Fruit fly (Drosophila melanogaster) whole organism, embryonic: ENCODE measurements around the gene Grip75.

ENCODE experiments used
- Aef1 ChIP-seq: fragments of 200-800 bp; sonication (Bioruptor generic); IDR thresholded peaks from 3 replicates; pipeline ENCODE4 v1.3.6; 2022; ENCODE audit warnings: missing biosample characterization, missing genetic modification characterization
- Asciz ChIP-seq: fragments of 200-800 bp; sonication (Bioruptor generic); optimal IDR thresholded peaks from 2 replicates; lab custom pipeline; 2017; ENCODE audit warnings: missing biosample characterization, mild to moderate bottlenecking, missing genetic modification characterization, missing genetic modification reagents
- CG10209 ChIP-seq: fragments of 200-800 bp; sonication (Bioruptor generic); optimal IDR thresholded peaks from 3 replicates; lab custom pipeline; 2017; ENCODE audit warnings: missing biosample characterization, mild to moderate bottlenecking, missing genetic modification characterization, missing genetic modification reagents
- CG10462 ChIP-seq: fragments of 200-800 bp; sonication (Bioruptor generic); optimal IDR thresholded peaks from 2 replicates; lab custom pipeline; 2016; ENCODE audit warnings: missing biosample characterization, missing genetic modification characterization
- CG12071 ChIP-seq: fragments of 200-800 bp; sonication (Bioruptor generic); optimal IDR thresholded peaks from 3 replicates; lab custom pipeline; 2018; ENCODE audit warnings: missing biosample characterization, mild to moderate bottlenecking, missing genetic modification characterization
- CG13123 ChIP-seq: fragments of 200-800 bp; sonication (Bioruptor generic); optimal IDR thresholded peaks from 2 replicates; lab custom pipeline; 2016; ENCODE audit warnings: missing biosample characterization, missing genetic modification characterization
- CG13894 ChIP-seq: fragments of 200-800 bp; sonication (Bioruptor generic); optimal IDR thresholded peaks from 3 replicates; lab custom pipeline; 2018; ENCODE audit warnings: missing biosample characterization, mild to moderate bottlenecking, missing genetic modification characterization, moderate library complexity
- CG14710 ChIP-seq: fragments of 200-800 bp; sonication (Bioruptor generic); optimal IDR thresholded peaks from 3 replicates; lab custom pipeline; 2019; ENCODE audit warnings: missing biosample characterization, mild to moderate bottlenecking, missing genetic modification characterization, moderate library complexity
- CG15696 ChIP-seq: fragments of 200-800 bp; sonication (Bioruptor generic); optimal IDR thresholded peaks from 2 replicates; lab custom pipeline; 2019; ENCODE audit warnings: missing biosample characterization, mild to moderate bottlenecking, missing genetic modification characterization, moderate library complexity
- CG1792 ChIP-seq: fragments of 200-800 bp; sonication (Bioruptor generic); optimal IDR thresholded peaks from 2 replicates; lab custom pipeline; 2016; ENCODE audit warnings: missing biosample characterization, missing genetic modification characterization
- CG2129 ChIP-seq: fragments of 200-800 bp; sonication (Bioruptor generic); IDR thresholded peaks from 2 replicates; pipeline ENCODE4 v1.3.6; 2022; ENCODE audit warnings: missing biosample characterization, missing genetic modification characterization; ENCODE audit not compliant: partially characterized antibody
- CG2712 ChIP-seq: fragments of 200-800 bp; optimal IDR thresholded peaks from 3 replicates; lab custom pipeline; 2019; ENCODE audit warnings: missing biosample characterization, mild to moderate bottlenecking, missing genetic modification characterization, moderate library complexity
- CG31224 ChIP-seq: fragments of 200-800 bp; sonication (Bioruptor generic); IDR thresholded peaks from 2 replicates; pipeline ENCODE4 v1.3.6; 2022; ENCODE audit warnings: missing biosample characterization, missing genetic modification characterization
- CG31388 ChIP-seq: fragments of 200-800 bp; sonication (Bioruptor generic); optimal IDR thresholded peaks from 2 replicates; lab custom pipeline; 2016; ENCODE audit warnings: missing biosample characterization, missing genetic modification characterization
- CG31441 ChIP-seq: fragments of 200-800 bp; sonication (Bioruptor generic); IDR thresholded peaks from 2 replicates; pipeline ENCODE4 v1.3.6; 2022; ENCODE audit warnings: missing biosample characterization, missing genetic modification characterization
- CG3281 ChIP-seq: fragments of 200-800 bp; sonication (Bioruptor generic); optimal IDR thresholded peaks from 3 replicates; lab custom pipeline; 2017; ENCODE audit warnings: missing biosample characterization, mild to moderate bottlenecking, missing genetic modification characterization
- CG4328 ChIP-seq: fragments of 200-800 bp; sonication (Bioruptor generic); optimal IDR thresholded peaks from 3 replicates; lab custom pipeline; 2017; ENCODE audit warnings: missing biosample characterization, missing genetic modification reagents, missing genetic modification characterization
- CG4424 ChIP-seq: fragments of 200-800 bp; sonication (Bioruptor generic); optimal IDR thresholded peaks from 3 replicates; lab custom pipeline; 2016; ENCODE audit warnings: missing biosample characterization, missing genetic modification characterization
- CG4730 ChIP-seq: fragments of 200-800 bp; sonication (Bioruptor generic); IDR thresholded peaks from 2 replicates; pipeline ENCODE4 v1.3.6; 2022; ENCODE audit warnings: missing biosample characterization, missing genetic modification characterization
- CG4820 ChIP-seq: fragments of 200-800 bp; sonication (Bioruptor generic); optimal IDR thresholded peaks from 3 replicates; lab custom pipeline; 2016; ENCODE audit warnings: missing biosample characterization, missing genetic modification characterization
- CG5245 ChIP-seq: fragments of 200-800 bp; sonication (Bioruptor generic); optimal IDR thresholded peaks from 3 replicates; lab custom pipeline; 2016; ENCODE audit warnings: missing biosample characterization, missing genetic modification characterization
- CG6254 ChIP-seq: fragments of 200-800 bp; sonication (Bioruptor generic); optimal IDR thresholded peaks from 3 replicates; lab custom pipeline; 2017; ENCODE audit warnings: mild to moderate bottlenecking, missing biosample characterization, missing genetic modification reagents, missing genetic modification characterization
- CG9932 ChIP-seq: fragments of 200-800 bp; sonication (Bioruptor generic); IDR thresholded peaks from 2 replicates; pipeline ENCODE4 v1.3.6; 2022; ENCODE audit warnings: missing biosample characterization, missing genetic modification characterization
- Camta ChIP-seq: fragments of 200-800 bp; sonication (Bioruptor generic); optimal IDR thresholded peaks from 2 replicates; lab custom pipeline; 2016; ENCODE audit warnings: missing biosample characterization, missing genetic modification characterization
- H15 ChIP-seq: fragments of 200-800 bp; sonication (Bioruptor generic); IDR thresholded peaks from 3 replicates; pipeline ENCODE4 v1.3.6; 2022; ENCODE audit warnings: missing biosample characterization, missing genetic modification characterization
- HmgD ChIP-seq: fragments of 200-800 bp; sonication (Bioruptor generic); optimal IDR thresholded peaks from 3 replicates; lab custom pipeline; 2016; ENCODE audit warnings: missing biosample characterization, missing genetic modification characterization
- Hsf ChIP-seq: fragments of 200-800 bp; sonication (Bioruptor generic); optimal IDR thresholded peaks from 3 replicates; lab custom pipeline; 2016; ENCODE audit warnings: missing biosample characterization, missing genetic modification characterization
- NFAT ChIP-seq: fragments of 200-800 bp; sonication (Bioruptor generic); IDR thresholded peaks from 2 replicates; pipeline ENCODE4 v1.3.6; 2022; ENCODE audit warnings: missing biosample characterization, missing genetic modification characterization
- NK7.1 ChIP-seq: fragments of 200-800 bp; sonication (Bioruptor generic); optimal IDR thresholded peaks from 3 replicates; lab custom pipeline; 2016; ENCODE audit warnings: missing biosample characterization, missing genetic modification characterization
- Oaz ChIP-seq: fragments of 200-800 bp; sonication (Bioruptor generic); IDR thresholded peaks from 2 replicates; pipeline ENCODE4 v1.3.6; 2022; ENCODE audit warnings: missing biosample characterization, missing genetic modification characterization
- Ravus ChIP-seq: fragments of 200-800 bp; sonication (Bioruptor generic); IDR thresholded peaks from 2 replicates; pipeline ENCODE4 v1.3.6; 2022; ENCODE audit warnings: missing biosample characterization, missing genetic modification characterization
- Sin3A ChIP-seq: fragments of >200 bp; optimal IDR thresholded peaks from 2 replicates; lab custom pipeline; 2018
- Sox102F ChIP-seq: fragments of 200-800 bp; sonication (Bioruptor generic); optimal IDR thresholded peaks from 2 replicates; lab custom pipeline; 2018; ENCODE audit warnings: missing biosample characterization, mild to moderate bottlenecking, missing genetic modification characterization, moderate library complexity
- Trl ChIP-seq, 3 experiments: fragments of >200 bp in 2 of 3; fragments of 200-800 bp in 1 of 3; sonication (Bioruptor generic) in 1 of 3; optimal IDR thresholded peaks; 2 replicates in 1 of 3; 3 replicates in 2 of 3; lab custom pipeline; 2016 to 2017; ENCODE audit warnings: missing biosample characterization in 1 of 3, missing genetic modification characterization in 1 of 3
- ara ChIP-seq: fragments of 200-800 bp; sonication (Bioruptor generic); IDR thresholded peaks from 2 replicates; pipeline ENCODE4 v1.3.6; 2022; ENCODE audit warnings: missing biosample characterization, missing genetic modification characterization
- ase ChIP-seq: fragments of 200-800 bp; sonication (Bioruptor generic); IDR thresholded peaks from 3 replicates; pipeline ENCODE4 v1.3.6; 2022; ENCODE audit warnings: missing biosample characterization, missing genetic modification characterization
- bab2 ChIP-seq: fragments of 200-800 bp; sonication (Bioruptor generic); optimal IDR thresholded peaks from 2 replicates; lab custom pipeline; 2016; ENCODE audit warnings: missing biosample characterization, missing genetic modification characterization
- bigmax ChIP-seq: fragments of 200-800 bp; sonication (Bioruptor generic); optimal IDR thresholded peaks from 2 replicates; lab custom pipeline; 2018; ENCODE audit warnings: missing biosample characterization, mild to moderate bottlenecking, missing genetic modification characterization
- crp ChIP-seq, 2 experiments: fragments of 200-800 bp; sonication (Bioruptor generic); optimal IDR thresholded peaks; 2 replicates in 1 of 2; 3 replicates in 1 of 2; lab custom pipeline; 2017; ENCODE audit warnings: missing biosample characterization in 2 of 2, missing genetic modification characterization in 2 of 2, mild to moderate bottlenecking in 1 of 2, moderate library complexity in 1 of 2
- ewg ChIP-seq: fragments of 200-800 bp; sonication (Bioruptor generic); optimal IDR thresholded peaks from 3 replicates; lab custom pipeline; 2017; ENCODE audit warnings: mild to moderate bottlenecking, missing biosample characterization, missing genetic modification reagents, missing genetic modification characterization
- gce ChIP-seq: fragments of 200-800 bp; sonication (Bioruptor generic); IDR thresholded peaks from 3 replicates; pipeline ENCODE4 v1.3.6; 2022; ENCODE audit warnings: missing biosample characterization, missing genetic modification characterization
- h ChIP-seq: fragments of >200 bp; optimal IDR thresholded peaks from 2 replicates; lab custom pipeline; 2017
- ham ChIP-seq: fragments of 200-800 bp; sonication (Bioruptor generic); IDR thresholded peaks from 2 replicates; pipeline ENCODE4 v1.3.6; 2022; ENCODE audit warnings: missing biosample characterization, missing genetic modification characterization
- kay ChIP-seq: fragments of 200-800 bp; sonication (Bioruptor generic); optimal IDR thresholded peaks from 2 replicates; lab custom pipeline; 2016; ENCODE audit warnings: missing biosample characterization, missing genetic modification characterization
- lmd ChIP-seq: fragments of 200-800 bp; sonication (Bioruptor generic); IDR thresholded peaks from 2 replicates; pipeline ENCODE4 v1.3.6; 2022; ENCODE audit warnings: missing biosample characterization, missing genetic modification characterization
- nau ChIP-seq: fragments of 200-800 bp; sonication (Bioruptor generic); optimal IDR thresholded peaks from 3 replicates; lab custom pipeline; 2017; ENCODE audit warnings: missing biosample characterization, mild to moderate bottlenecking, missing genetic modification characterization, missing genetic modification reagents
- otp ChIP-seq: fragments of 200-800 bp; sonication (Bioruptor generic); IDR thresholded peaks from 3 replicates; pipeline ENCODE4, ENCODE4 v1.3.6; 2022; ENCODE audit warnings: missing biosample characterization, missing genetic modification characterization
- pros ChIP-seq: fragments of 200-800 bp; sonication (Bioruptor generic); optimal IDR thresholded peaks from 3 replicates; lab custom pipeline; 2019; ENCODE audit warnings: missing biosample characterization, mild to moderate bottlenecking, missing genetic modification characterization, moderate library complexity
- sens ChIP-seq: fragments of 200-800 bp; sonication (Bioruptor generic); peaks from one replicate; lab custom pipeline; 2016; ENCODE audit warnings: missing biosample characterization, missing genetic modification characterization
- sob ChIP-seq: fragments of 200-800 bp; sonication (Bioruptor generic); IDR thresholded peaks from 2 replicates; pipeline ENCODE4 v1.3.6; 2022; ENCODE audit warnings: missing biosample characterization, missing genetic modification characterization
- wdn ChIP-seq: fragments of 200-800 bp; sonication (Bioruptor generic); IDR thresholded peaks from 2 replicates; pipeline ENCODE4 v1.3.6; 2022; ENCODE audit warnings: missing biosample characterization, missing genetic modification characterization
- yki ChIP-seq: fragments of >200 bp; optimal IDR thresholded peaks from 3 replicates; lab custom pipeline; 2018

Gene Grip75

dm6 chr2L:10466865-10467270 is 16.2 kb upstream of the Grip75 start (continued):
- peak; percentile 31; the same call in 1 of the 2 replicates for TF ChIP-seq Oaz (GFP tag; lab: Robert Waterston, UW)
- no peak for TF ChIP-seq CG31224
- TF ChIP-seq Asciz = peak; percentile 63
- no peak for TF ChIP-seq Aef1 (GFP tag; lab: Robert Waterston, UW)
- TF ChIP-seq CG4730 (GFP tag; lab: Robert Waterston, UW) = no peak
- TF ChIP-seq nau = peak; percentile 57
- TF ChIP-seq crp (GFP tag; optimal IDR thresholded peaks at IDR 0.05; lab: Kevin White, UChicago) = peak in 1 of 2 experiments; percentile 8
- peak; percentile 56; the same call in 2 of the 3 replicates for TF ChIP-seq H15 (GFP tag; lab: Robert Waterston, UW)
- TF ChIP-seq gce = no peak
- peak; percentile 76 for TF ChIP-seq CG4424
- TF ChIP-seq CG3281 (GFP tag; lab: Kevin White, UChicago) = peak; percentile 40
- TF ChIP-seq NFAT (GFP tag; lab: Robert Waterston, UW) = peak; percentile 14; the same call in 1 of the 2 replicates
- peak; percentile 27 for TF ChIP-seq bab2 (GFP tag; lab: Kevin White, UChicago)
- TF ChIP-seq Ravus (GFP tag; lab: Robert Waterston, UW) = no peak
- TF ChIP-seq CG31388 (GFP tag; lab: Kevin White, UChicago) = peak; percentile 40
- TF ChIP-seq Sin3A (lab: Kevin White, UChicago) = no peak
- TF ChIP-seq ara (GFP tag; lab: Robert Waterston, UW) = peak; percentile 63; the same call in 1 of the 2 replicates
- no peak for TF ChIP-seq ase (GFP tag; lab: Robert Waterston, UW)
- peak; percentile 45 for TF ChIP-seq kay (GFP tag; lab: Kevin White, UChicago)
- TF ChIP-seq Sox102F = peak; percentile 66
- TF ChIP-seq yki = no peak
- peak; percentile 73 for TF ChIP-seq CG14710 (tag; lab: Kevin White, UChicago)
- TF ChIP-seq CG15696 (tag; lab: Kevin White, UChicago) = peak; percentile 19
- TF ChIP-seq bigmax (GFP tag; lab: Kevin White, UChicago) = no peak
- TF ChIP-seq CG6254 (GFP tag; lab: Kevin White, UChicago) = peak; percentile 65
- no peak for TF ChIP-seq CG13894 (tag; lab: Kevin White, UChicago)
- no peak for TF ChIP-seq HmgD (GFP tag; lab: Kevin White, UChicago)
- no peak for TF ChIP-seq Trl (optimal IDR thresholded peaks at IDR 0.05; lab: Kevin White, UChicago)
- TF ChIP-seq Trl (GFP tag; optimal IDR thresholded peaks at IDR 0.05; lab: Kevin White, UChicago) = peak; percentile 55
- peak; percentile 57 for TF ChIP-seq Hsf (GFP tag; lab: Kevin White, UChicago)
- TF ChIP-seq lmd (GFP tag; lab: Robert Waterston, UW) = peak; percentile 80
- TF ChIP-seq CG12071 (GFP tag; lab: Kevin White, UChicago) = peak; percentile 35
- no peak for TF ChIP-seq CG4328 (GFP tag; lab: Kevin White, UChicago)
- peak; percentile 66 for TF ChIP-seq Camta
- TF ChIP-seq sob (GFP tag; lab: Robert Waterston, UW) = peak; percentile 57
- TF ChIP-seq CG10209 (GFP tag; lab: Kevin White, UChicago) = peak; percentile 17
- TF ChIP-seq NK7.1 (GFP tag; lab: Kevin White, UChicago) = peak; percentile 12
- peak; percentile 93 for TF ChIP-seq sens (GFP tag; lab: Kevin White, UChicago)
- peak; percentile 86 for TF ChIP-seq CG2712 (tag; lab: Kevin White, UChicago)
- TF ChIP-seq ham = no peak
- peak; percentile 62 for TF ChIP-seq CG5245 (GFP tag; lab: Kevin White, UChicago)
- TF ChIP-seq CG1792 (GFP tag; lab: Kevin White, UChicago) = peak; percentile 37
- TF ChIP-seq CG31441 (GFP tag; lab: Robert Waterston, UW) = peak; percentile 78
- TF ChIP-seq CG9932 = no peak
- TF ChIP-seq pros (GFP tag; lab: Kevin White, UChicago) = no peak
- TF ChIP-seq h (lab: Kevin White, UChicago) = no peak
- TF ChIP-seq otp (GFP tag; lab: Robert Waterston, UW) = no peak
- peak; percentile 68 for TF ChIP-seq CG4820 (GFP tag; lab: Kevin White, UChicago)
- no peak for TF ChIP-seq CG2129 (GFP tag; lab: Robert Waterston, UW)
- peak; percentile 15 for TF ChIP-seq CG10462
- no peak for TF ChIP-seq wdn (GFP tag; lab: Robert Waterston, UW)
- no peak for TF ChIP-seq CG13123
- TF ChIP-seq ewg (GFP tag; lab: Kevin White, UChicago) = peak; percentile 55
